Fruit fly (Drosophila melanogaster): ENCODE measurements around the gene Men-b.

The Men-b gene

DNA sequence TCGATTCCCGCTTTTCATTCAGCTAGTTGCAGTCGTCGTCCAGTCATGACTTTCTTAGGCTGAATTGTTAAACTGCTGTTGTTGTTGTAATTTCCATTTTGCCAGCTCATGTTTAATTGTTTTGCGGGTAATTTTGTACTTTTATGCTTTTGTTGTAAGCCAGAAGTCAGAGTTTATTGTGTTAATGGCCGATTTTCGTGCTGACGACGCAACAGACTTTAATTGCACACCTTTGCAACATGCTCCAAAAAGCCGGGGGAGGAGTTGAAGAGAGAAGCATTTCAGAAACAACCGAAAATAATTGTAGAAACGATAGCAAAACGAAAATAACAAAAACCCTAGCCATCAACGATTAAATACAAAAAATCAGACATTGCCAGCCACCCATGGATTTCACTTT, 12.8 kb upstream of the Men-b start:
- TF ChIP-seq GATAd (GFP tag; optimal IDR thresholded peaks at IDR 0.05) (no peak), Hr83 (GFP tag; optimal IDR thresholded peaks at IDR 0.05; ENCODE audit: poor library complexity, severe bottlenecking) (no peak)

DNA sequence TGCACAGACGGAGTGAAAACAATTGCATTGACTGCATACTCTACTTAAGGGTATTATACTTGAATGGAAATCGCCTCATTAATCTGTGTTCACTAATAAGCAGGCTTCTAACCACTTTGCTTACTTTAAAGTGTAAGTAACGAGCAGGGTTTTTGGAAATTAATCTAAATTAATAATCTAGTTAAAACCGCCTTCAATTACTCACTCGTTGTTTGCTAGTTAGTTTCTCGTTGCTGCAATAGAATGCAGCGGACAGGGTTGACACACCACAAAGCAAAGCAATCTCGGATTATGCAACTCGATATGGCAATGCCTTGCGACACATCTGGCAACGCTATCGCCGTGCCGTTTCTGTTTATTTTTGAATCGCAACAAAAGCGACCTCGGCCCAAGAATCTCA, 11.5 kb upstream of the Men-b start:
- TF ChIP-seq Abd-B (GFP tag; optimal IDR thresholded peaks at IDR 0.05) (no peak), jim (GFP tag; optimal IDR thresholded peaks at IDR 0.05) (no peak), CG9705 (GFP tag; optimal IDR thresholded peaks at IDR 0.05) (no peak), Vsx2 (GFP tag; optimal IDR thresholded peaks at IDR 0.05; ENCODE audit: partially characterized antibody) (no peak), GATAd (GFP tag; optimal IDR thresholded peaks at IDR 0.05) (no peak), br (GFP tag; optimal IDR thresholded peaks at IDR 0.05) (peak; percentile 11), HLH106 (tag; optimal IDR thresholded peaks at IDR 0.05) (peak; percentile 32), Jra (GFP tag; optimal IDR thresholded peaks at IDR 0.05) (no peak), psq (GFP tag; optimal IDR thresholded peaks at IDR 0.05) (peak; percentile 19), h (GFP tag; optimal IDR thresholded peaks at IDR 0.05) (peak; percentile 7), dsf (GFP tag; optimal IDR thresholded peaks at IDR 0.05; ENCODE audit: borderline replicate concordance) (no peak), dl (GFP tag; optimal IDR thresholded peaks at IDR 0.05; ENCODE audit: insufficient read depth in 1 of 2, partially characterized antibody in 2 of 2) (no peak), Dif (GFP tag; optimal IDR thresholded peaks at IDR 0.05; ENCODE audit: partially characterized antibody) (no peak), dmrt93B (GFP tag; optimal IDR thresholded peaks at IDR 0.05) (no peak), tai (GFP tag; optimal IDR thresholded peaks at IDR 0.05) (no peak), OdsH (GFP tag; optimal IDR thresholded peaks at IDR 0.05) (no peak), usp (GFP tag; optimal IDR thresholded peaks at IDR 0.05) (no peak), fru (GFP tag; optimal IDR thresholded peaks at IDR 0.05) (peak; percentile 16), sv (GFP tag; optimal IDR thresholded peaks at IDR 0.05) (no peak), foxo (GFP tag; optimal IDR thresholded peaks at IDR 0.05) (peak in 1 of 2 experiments; percentile 39), Rel (GFP tag; optimal IDR thresholded peaks at IDR 0.05) (no peak), Rel (tag; optimal IDR thresholded peaks at IDR 0.05) (no peak)

- TF ChIP-seq dl (GFP tag; optimal IDR thresholded peaks at IDR 0.05; ENCODE audit: insufficient read depth in 1 of 2, partially characterized antibody in 2 of 2) (no peak), Vsx2 (GFP tag; optimal IDR thresholded peaks at IDR 0.05; ENCODE audit: partially characterized antibody) (no peak), CG9705 (GFP tag; optimal IDR thresholded peaks at IDR 0.05) (no peak), OdsH (GFP tag; optimal IDR thresholded peaks at IDR 0.05) (no peak), foxo (GFP tag; optimal IDR thresholded peaks at IDR 0.05) (no peak), Mio (GFP tag; optimal IDR thresholded peaks at IDR 0.05) (no peak), Hr83 (GFP tag; optimal IDR thresholded peaks at IDR 0.05; ENCODE audit: poor library complexity, severe bottlenecking) (no peak), psq (GFP tag; optimal IDR thresholded peaks at IDR 0.05) (no peak), Dfd (GFP tag; optimal IDR thresholded peaks at IDR 0.05) (no peak)
These were observed 2.4 kb upstream of the Men-b start for dm6 chr3R:27148812-27149769.

- no peak for TF ChIP-seq pan (optimal IDR thresholded peaks at IDR 0.05)
- no peak for TF ChIP-seq Dfd (GFP tag; optimal IDR thresholded peaks at IDR 0.05)
- TF ChIP-seq Dif (GFP tag; optimal IDR thresholded peaks at IDR 0.05; ENCODE audit: partially characterized antibody), result peak; percentile 48
- TF ChIP-seq Abd-B (GFP tag; optimal IDR thresholded peaks at IDR 0.05), result no peak
- no peak for TF ChIP-seq CG32264 (GFP tag; optimal IDR thresholded peaks at IDR 0.05)
- TF ChIP-seq Vsx2 (GFP tag; optimal IDR thresholded peaks at IDR 0.05; ENCODE audit: partially characterized antibody), result no peak
- no peak for TF ChIP-seq fru (GFP tag; optimal IDR thresholded peaks at IDR 0.05)
- peak; percentile 91 for TF ChIP-seq psq (GFP tag; optimal IDR thresholded peaks at IDR 0.05)
- TF ChIP-seq br (GFP tag; optimal IDR thresholded peaks at IDR 0.05), result peak; percentile 2
These were observed 1.4 kb upstream of the Men-b start for dm6 chr3R:27149884-27150676.

Data from whole organism, wandering third instar larva.